Worm (Caenorhabditis elegans) whole organism, L3 larva: ENCODE data around the gene mtre-1.

Experiments used
- ama-1 ChIP-seq: fragments of 150-350 bp; optimal IDR thresholded peaks from 2 replicates; lab custom pipeline; 2018
- ceh-82 ChIP-seq: fragments of 150-350 bp; optimal IDR thresholded peaks from 2 replicates; lab custom pipeline; 2014; ENCODE audit warnings: missing biosample characterization, missing genetic modification characterization
- ceh-9 ChIP-seq: sonication (generic microtip); optimal IDR thresholded peaks from 2 replicates; lab custom pipeline; 2018; ENCODE audit warnings: missing biosample characterization, missing genetic modification characterization
- elt-1 ChIP-seq: fragments of 150-350 bp; optimal IDR thresholded peaks from 2 replicates; lab custom pipeline; 2014; ENCODE audit warnings: missing biosample characterization, missing genetic modification characterization
- fos-1 ChIP-seq: fragments of 150-350 bp; optimal IDR thresholded peaks from 2 replicates; lab custom pipeline; 2014; ENCODE audit warnings: missing biosample characterization, missing genetic modification characterization
- skn-1 ChIP-seq: fragments of 150-350 bp; optimal IDR thresholded peaks from 2 replicates; lab custom pipeline; 2014; ENCODE audit warnings: missing biosample characterization, missing genetic modification characterization
- unc-62 ChIP-seq: fragments of 150-350 bp; sonication (generic microtip); optimal IDR thresholded peaks from 4 replicates; lab custom pipeline; 2014; ENCODE audit warnings: missing biosample characterization, missing genetic modification reagents, missing genetic modification characterization

DNA sequence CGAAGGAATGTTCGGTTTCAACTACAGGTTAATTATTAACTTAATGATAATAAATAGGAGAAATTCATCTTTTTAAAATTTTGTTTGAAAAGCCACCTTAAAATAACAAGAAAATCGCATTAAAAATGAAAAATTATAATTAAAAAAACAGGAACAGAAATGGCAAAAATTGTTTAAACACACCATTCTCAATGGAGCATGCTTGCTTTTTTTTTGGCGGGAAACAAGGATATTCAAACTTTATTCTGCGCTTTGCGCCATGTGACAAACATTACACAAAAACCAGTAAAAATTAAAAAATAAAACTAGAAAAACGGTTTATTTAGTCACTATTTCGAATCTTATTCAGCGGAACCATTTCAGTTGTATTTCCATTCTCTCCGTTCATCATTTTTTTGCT is 21.6 kb downstream of the mtre-1 start:
- TF ChIP-seq fos-1 (tag; lab: Kevin White, UChicago) (no peak), ama-1 (lab: Kevin White, UChicago) (no peak), ceh-82 (tag; lab: Kevin White, UChicago) (no peak), ceh-9 (tag; lab: Kevin White, UChicago) (no peak), skn-1 (tag; lab: Kevin White, UChicago) (no peak), elt-1 (tag; lab: Kevin White, UChicago) (no peak), unc-62 (GFP tag; lab: Kevin White, UChicago) (no peak)
